Worm (Caenorhabditis elegans): ENCODE measurements around the gene perm-4.

DNA sequence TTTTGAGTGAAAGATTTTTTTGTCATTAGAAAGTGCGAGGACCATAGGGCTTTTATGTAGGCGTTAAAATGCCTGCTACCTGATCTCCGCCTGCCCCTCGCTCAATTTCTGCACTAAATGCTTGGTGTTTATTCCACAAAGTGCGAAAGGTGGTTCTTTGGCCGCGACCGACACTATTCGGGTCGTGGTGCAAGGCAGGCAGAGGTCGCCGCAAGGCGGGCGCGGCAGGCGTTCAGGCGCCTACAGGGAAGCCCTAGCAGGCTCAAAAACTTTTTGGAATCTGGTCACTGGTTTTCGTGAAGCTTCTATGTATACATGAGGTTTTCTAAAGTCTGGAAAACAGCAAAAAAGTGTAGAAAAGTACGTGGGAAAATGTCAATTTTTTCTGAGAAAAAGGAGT, 4.0 kb downstream of the perm-4 start:
- TF ChIP-seq nhr-43 (tag; optimal IDR thresholded peaks at IDR 0.05; ENCODE audit: poor library complexity, severe bottlenecking) (no peak), ceh-28 (tag; optimal IDR thresholded peaks at IDR 0.05) (no peak), ztf-11 (tag; optimal IDR thresholded peaks at IDR 0.05) (no peak), nhr-77 (tag; optimal IDR thresholded peaks at IDR 0.05) (no peak), pqm-1 (tag; optimal IDR thresholded peaks at IDR 0.05) (no peak), snpc-4 (tag; optimal IDR thresholded peaks at IDR 0.05) (no peak), lin-39 (tag; optimal IDR thresholded peaks at IDR 0.05) (no peak), elt-2 (tag; optimal IDR thresholded peaks at IDR 0.05) (no peak), fkh-10 (GFP tag; optimal IDR thresholded peaks at IDR 0.05) (no peak), ceh-16 (tag; optimal IDR thresholded peaks at IDR 0.05) (no peak), ceh-82 (tag; optimal IDR thresholded peaks at IDR 0.05) (no peak), unc-62 (GFP tag; optimal IDR thresholded peaks at IDR 0.05) (no peak)
